Worm (Caenorhabditis elegans) whole organism, late embryonic: Measurements from ENCODE around the gene C23G10.7.

Experiments used
- ceh-2 ChIP-seq: sonication (generic microtip); optimal IDR thresholded peaks from 2 replicates; lab custom pipeline; 2016; ENCODE audit warnings: missing genotype, missing genetic modification characterization, missing compliant biosample characterization
- ceh-9 ChIP-seq: sonication (generic microtip); optimal IDR thresholded peaks from 2 replicates; lab custom pipeline; 2016; ENCODE audit warnings: mild to moderate bottlenecking, missing genetic modification characterization, inconsistent platforms, missing compliant biosample characterization
- che-1 ChIP-seq: sonication (generic microtip); optimal IDR thresholded peaks from 2 replicates; lab custom pipeline; 2016; ENCODE audit warnings: mild to moderate bottlenecking, missing genetic modification characterization, missing compliant biosample characterization
- elt-4 ChIP-seq: sonication (generic microtip); optimal IDR thresholded peaks from 2 replicates; lab custom pipeline; 2016; ENCODE audit warnings: missing genetic modification characterization, missing compliant biosample characterization
- ets-4 ChIP-seq: sonication (generic microtip); optimal IDR thresholded peaks from 2 replicates; lab custom pipeline; 2016; ENCODE audit warnings: missing genetic modification characterization, missing compliant biosample characterization
- hlh-8 ChIP-seq: sonication (generic microtip); optimal IDR thresholded peaks from 2 replicates; lab custom pipeline; 2016; ENCODE audit warnings: missing genotype, missing genetic modification characterization, missing compliant biosample characterization
- lim-6 ChIP-seq: sonication (generic microtip); optimal IDR thresholded peaks from 2 replicates; lab custom pipeline; 2016; ENCODE audit warnings: missing genetic modification characterization, missing compliant biosample characterization
- nhr-11 ChIP-seq: fragments of 150-350 bp; optimal IDR thresholded peaks from 2 replicates; lab custom pipeline; 2014; ENCODE audit warnings: missing biosample characterization, missing genetic modification characterization
- syd-9 ChIP-seq: sonication (generic microtip); optimal IDR thresholded peaks from 2 replicates; lab custom pipeline; 2016; ENCODE audit warnings: mild to moderate bottlenecking, missing genetic modification characterization, moderate library complexity, missing compliant biosample characterization
- tbx-7 ChIP-seq: sonication (generic microtip); optimal IDR thresholded peaks from 2 replicates; lab custom pipeline; 2016; ENCODE audit warnings: missing genotype, missing genetic modification characterization, missing compliant biosample characterization
- unc-86 ChIP-seq: sonication (generic microtip); optimal IDR thresholded peaks from 2 replicates; lab custom pipeline; 2016; ENCODE audit warnings: missing genetic modification characterization, missing compliant biosample characterization

DNA sequence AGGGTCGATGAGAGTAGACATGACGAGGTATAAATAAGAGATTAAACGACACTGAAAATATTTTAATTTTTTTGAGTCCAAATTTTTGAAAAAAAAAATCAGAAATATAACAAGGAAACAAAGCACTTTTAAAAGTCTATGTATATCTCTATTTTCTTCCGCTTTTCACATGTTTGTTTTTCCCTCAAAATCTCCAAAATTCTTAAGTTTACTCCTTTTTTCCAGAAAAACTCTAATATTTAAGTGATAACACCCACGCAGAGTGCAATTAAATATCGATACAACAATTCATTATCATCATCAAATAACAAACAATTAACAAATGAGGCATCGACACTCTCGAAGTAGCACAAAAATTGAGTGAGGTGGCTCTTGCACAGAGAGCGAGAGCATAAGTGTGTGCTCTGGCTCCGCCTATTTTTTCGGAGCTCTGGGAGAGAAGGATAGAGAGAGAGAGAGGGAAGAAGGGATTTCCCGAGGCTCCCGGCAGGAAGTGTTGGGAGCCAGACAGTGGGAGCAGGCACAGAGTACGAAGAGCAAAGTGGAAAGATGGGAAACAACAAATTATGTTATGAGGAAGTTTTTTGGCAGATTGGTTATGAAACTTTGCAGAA is 40.4 kb downstream of the C23G10.7 start, which contains the start of gene anmt-2:
- TF ChIP-seq lim-6 (tag; lab: Kevin White, UChicago) (no peak), syd-9 (tag; lab: Kevin White, UChicago) (no peak), unc-86 (tag; lab: Kevin White, UChicago) (no peak), tbx-7 (tag; lab: Kevin White, UChicago) (no peak), che-1 (tag; lab: Kevin White, UChicago) (no peak), nhr-11 (tag; lab: Kevin White, UChicago) (no peak), ceh-9 (tag; lab: Kevin White, UChicago) (no peak), hlh-8 (no peak), ets-4 (tag; lab: Kevin White, UChicago) (no peak), ceh-2 (tag; lab: Kevin White, UChicago) (no peak), elt-4 (no peak)
